Fruit fly (Drosophila melanogaster): ENCODE measurements around the gene CG5885.

DNA sequence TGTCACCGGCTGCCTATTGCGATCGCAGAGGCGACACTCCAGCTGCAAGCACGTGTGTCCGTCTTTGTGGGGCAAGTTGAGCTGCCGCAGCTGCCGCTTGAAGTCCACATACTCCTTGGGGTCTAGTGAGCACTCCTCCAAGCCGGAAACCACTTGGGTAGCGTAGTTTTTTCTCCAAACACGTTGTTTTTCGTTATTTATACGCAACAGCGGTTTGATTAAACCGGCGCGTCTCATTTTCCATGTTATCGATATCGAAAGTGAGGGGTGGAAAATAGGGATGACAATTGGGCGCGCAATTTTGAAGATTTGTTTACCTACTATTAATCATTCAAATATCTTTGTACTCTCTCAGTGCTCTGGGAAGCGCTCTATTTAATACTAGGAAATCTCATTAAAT lies 24.9 kb downstream of the CG5885 start, which contains the start of gene mtDNA-helicase:
- TF ChIP-seq CTCF (optimal IDR thresholded peaks at IDR 0.05) (no peak), CG8478 (optimal IDR thresholded peaks at IDR 0.05) (no peak)
